Fruit fly (Drosophila melanogaster) whole organism, embryonic: ENCODE results near the gene Tomosyn.
A peak's percentile ranks its signal among the peaks of the same experiment; 100 is the strongest.

Experiments
- Atf3 ChIP-seq: fragments of 200-800 bp; sonication (Bioruptor generic); optimal IDR thresholded peaks from 3 replicates; lab custom pipeline; 2016; ENCODE audit warnings: missing biosample characterization, missing genetic modification characterization
- Awh ChIP-seq: fragments of 200-800 bp; sonication (Bioruptor generic); IDR thresholded peaks from 2 replicates; pipeline ENCODE4, ENCODE4 v1.3.6; 2022; ENCODE audit warnings: missing biosample characterization, missing genetic modification characterization
- Bgb ChIP-seq: fragments of 200-800 bp; sonication (Bioruptor generic); IDR thresholded peaks from 2 replicates; pipeline ENCODE4 v1.3.6; 2022; ENCODE audit warnings: missing biosample characterization, missing genetic modification characterization; ENCODE audit not compliant: partially characterized antibody
- Bteb2 ChIP-seq: fragments of 200-800 bp; sonication (Bioruptor generic); optimal IDR thresholded peaks from 2 replicates; lab custom pipeline; 2016; ENCODE audit warnings: missing biosample characterization, missing genetic modification characterization
- C15 ChIP-seq: fragments of 200-800 bp; sonication (Bioruptor generic); IDR thresholded peaks from 3 replicates; pipeline ENCODE4 v1.3.6; 2022; ENCODE audit warnings: missing biosample characterization, missing genetic modification characterization
- CG11696 ChIP-seq: fragments of 200-800 bp; sonication (Bioruptor generic); IDR thresholded peaks from 2 replicates; pipeline ENCODE4 v1.3.6; 2022; ENCODE audit warnings: missing biosample characterization, missing genetic modification characterization
- CG12071 ChIP-seq: fragments of 200-800 bp; sonication (Bioruptor generic); optimal IDR thresholded peaks from 3 replicates; lab custom pipeline; 2018; ENCODE audit warnings: missing biosample characterization, mild to moderate bottlenecking, missing genetic modification characterization
- CG12391 ChIP-seq: fragments of 200-800 bp; sonication (Bioruptor generic); optimal IDR thresholded peaks from 3 replicates; lab custom pipeline; 2018; ENCODE audit warnings: missing biosample characterization, mild to moderate bottlenecking, missing genetic modification characterization, moderate library complexity
- CG14860 ChIP-seq: fragments of 200-800 bp; sonication (Bioruptor generic); IDR thresholded peaks from 3 replicates; pipeline ENCODE4 v1.3.6; 2022; ENCODE audit warnings: missing biosample characterization, missing genetic modification characterization; ENCODE audit not compliant: partially characterized antibody
- CG1529 ChIP-seq: fragments of 200-800 bp; sonication (Bioruptor generic); optimal IDR thresholded peaks from 3 replicates; lab custom pipeline; 2018; ENCODE audit warnings: missing biosample characterization, missing genetic modification characterization
- CG2712 ChIP-seq: fragments of 200-800 bp; optimal IDR thresholded peaks from 3 replicates; lab custom pipeline; 2019; ENCODE audit warnings: missing biosample characterization, mild to moderate bottlenecking, missing genetic modification characterization, moderate library complexity
- CG30020 ChIP-seq: fragments of 200-800 bp; optimal IDR thresholded peaks from 2 replicates; lab custom pipeline; 2019; ENCODE audit warnings: missing biosample characterization, mild to moderate bottlenecking, missing genetic modification characterization, moderate library complexity
- CG31388 ChIP-seq: fragments of 200-800 bp; sonication (Bioruptor generic); optimal IDR thresholded peaks from 2 replicates; lab custom pipeline; 2016; ENCODE audit warnings: missing biosample characterization, missing genetic modification characterization
- CG4617 ChIP-seq: fragments of 200-800 bp; sonication (Bioruptor generic); optimal IDR thresholded peaks from 3 replicates; lab custom pipeline; 2016; ENCODE audit warnings: missing biosample characterization, missing genetic modification characterization, borderline replicate concordance
- CG4854 ChIP-seq: fragments of 200-800 bp; sonication (Bioruptor generic); optimal IDR thresholded peaks from 2 replicates; lab custom pipeline; 2016; ENCODE audit warnings: missing biosample characterization, missing genetic modification characterization, inconsistent platforms
- CG6254 ChIP-seq: fragments of 200-800 bp; sonication (Bioruptor generic); optimal IDR thresholded peaks from 3 replicates; lab custom pipeline; 2017; ENCODE audit warnings: mild to moderate bottlenecking, missing biosample characterization, missing genetic modification reagents, missing genetic modification characterization
- CG7839 ChIP-seq: fragments of 200-800 bp; sonication (Bioruptor generic); optimal IDR thresholded peaks from 3 replicates; lab custom pipeline; 2018; ENCODE audit warnings: missing biosample characterization, mild to moderate bottlenecking, missing genetic modification characterization, moderate library complexity
- CG8290 ChIP-seq, 3 experiments: fragments of 200-800 bp; sonication (Bioruptor generic); optimal IDR thresholded peaks; 2 replicates each; lab custom pipeline; 2016 to 2019; ENCODE audit warnings: missing biosample characterization in 3 of 3, missing genetic modification characterization in 3 of 3, mild to moderate bottlenecking in 2 of 3, moderate library complexity in 1 of 3
- CG8478 ChIP-seq: fragments of >200 bp; optimal IDR thresholded peaks from 2 replicates; lab custom pipeline; 2018
- CG9437 ChIP-seq: fragments of 200-800 bp; sonication (Bioruptor generic); optimal IDR thresholded peaks from 2 replicates; lab custom pipeline; 2018; ENCODE audit warnings: missing biosample characterization, mild to moderate bottlenecking, missing genetic modification characterization
- CG9609 ChIP-seq: fragments of 200-800 bp; sonication (Bioruptor generic); optimal IDR thresholded peaks from 3 replicates; lab custom pipeline; 2016; ENCODE audit warnings: missing biosample characterization, missing genetic modification characterization
- CG9817 ChIP-seq: fragments of 200-800 bp; sonication (Bioruptor generic); optimal IDR thresholded peaks from 2 replicates; lab custom pipeline; 2018; ENCODE audit warnings: missing biosample characterization, mild to moderate bottlenecking, missing genetic modification characterization, moderate library complexity
- Doc3 ChIP-seq: fragments of 200-800 bp; sonication (Bioruptor generic); IDR thresholded peaks from 3 replicates; pipeline ENCODE4 v1.3.6; 2022; ENCODE audit warnings: missing biosample characterization, missing genetic modification characterization; ENCODE audit not compliant: partially characterized antibody
- Drgx ChIP-seq: fragments of 200-800 bp; sonication (Bioruptor generic); IDR thresholded peaks from 2 replicates; pipeline ENCODE4 v1.3.6; 2022; ENCODE audit warnings: missing biosample characterization, missing genetic modification characterization
- H15 ChIP-seq: fragments of 200-800 bp; sonication (Bioruptor generic); IDR thresholded peaks from 3 replicates; pipeline ENCODE4 v1.3.6; 2022; ENCODE audit warnings: missing biosample characterization, missing genetic modification characterization
- Hmx ChIP-seq: fragments of 200-800 bp; sonication (Bioruptor generic); optimal IDR thresholded peaks from 2 replicates; lab custom pipeline; 2016; ENCODE audit warnings: missing biosample characterization, missing genetic modification characterization
- Hr3 ChIP-seq: fragments of 200-800 bp; sonication (Bioruptor generic); optimal IDR thresholded peaks from 3 replicates; lab custom pipeline; 2016; ENCODE audit warnings: missing biosample characterization, missing genetic modification characterization
- Hr51 ChIP-seq, 2 experiments: fragments of 200-800 bp; sonication (Bioruptor generic); optimal IDR thresholded peaks; 2 replicates in 1 of 2; 3 replicates in 1 of 2; lab custom pipeline; 2016 to 2018; ENCODE audit warnings: missing biosample characterization in 2 of 2, missing genetic modification characterization in 2 of 2, mild to moderate bottlenecking in 1 of 2, moderate library complexity in 1 of 2
- Scr ChIP-seq: fragments of 200-800 bp; sonication (Bioruptor generic); IDR thresholded peaks from 2 replicates; pipeline ENCODE4 v1.3.6; 2022; ENCODE audit warnings: missing biosample characterization, missing genetic modification characterization; ENCODE audit not compliant: partially characterized antibody
- TFAM ChIP-seq: fragments of 200-800 bp; sonication (Bioruptor generic); optimal IDR thresholded peaks from 2 replicates; lab custom pipeline; 2017; ENCODE audit warnings: missing biosample characterization, missing genetic modification characterization, inconsistent platforms
- az2 ChIP-seq: fragments of 200-800 bp; sonication (Bioruptor generic); optimal IDR thresholded peaks from 3 replicates; lab custom pipeline; 2016; ENCODE audit warnings: missing biosample characterization, missing genetic modification characterization
- bbx ChIP-seq: fragments of 200-800 bp; sonication (Bioruptor generic); IDR thresholded peaks from 2 replicates; pipeline ENCODE4 v1.3.6; 2022; ENCODE audit warnings: missing biosample characterization, missing genetic modification characterization; ENCODE audit not compliant: partially characterized antibody
- ci ChIP-seq: fragments of 200-800 bp; sonication (Bioruptor generic); IDR thresholded peaks from 3 replicates; pipeline ENCODE4 v1.3.6; 2022; ENCODE audit warnings: missing biosample characterization, missing genetic modification characterization
- disco-r ChIP-seq: fragments of 200-800 bp; sonication (Bioruptor generic); optimal IDR thresholded peaks from 2 replicates; lab custom pipeline; 2016; ENCODE audit warnings: missing biosample characterization, missing genetic modification characterization
- dysf ChIP-seq: fragments of 200-800 bp; sonication (Bioruptor generic); IDR thresholded peaks from 3 replicates; pipeline ENCODE4 v1.3.6; 2022; ENCODE audit warnings: missing biosample characterization, missing genetic modification characterization
- esg ChIP-seq: fragments of 200-800 bp; sonication (Bioruptor generic); conservative IDR thresholded peaks from 2 replicates; pipeline ENCODE4 v1.3.6; 2022; ENCODE audit warnings: missing biosample characterization, missing genetic modification characterization
- fd3F ChIP-seq: fragments of 200-800 bp; sonication (Bioruptor generic); optimal IDR thresholded peaks from 2 replicates; lab custom pipeline; 2018; ENCODE audit warnings: missing biosample characterization, mild to moderate bottlenecking, missing genetic modification characterization, moderate library complexity
- ftz-f1 ChIP-seq: fragments of 200-800 bp; sonication (Bioruptor generic); optimal IDR thresholded peaks from 2 replicates; lab custom pipeline; 2016; ENCODE audit warnings: missing biosample characterization, missing genetic modification characterization
- fu2 ChIP-seq: fragments of 200-800 bp; sonication (Bioruptor generic); optimal IDR thresholded peaks from 2 replicates; lab custom pipeline; 2016; ENCODE audit warnings: missing biosample characterization, missing genetic modification characterization
- klu ChIP-seq: fragments of 200-800 bp; sonication (Bioruptor generic); IDR thresholded peaks from 2 replicates; pipeline ENCODE4 v1.3.6; 2022; ENCODE audit warnings: missing biosample characterization, missing genetic modification characterization
- lilli ChIP-seq: fragments of 200-800 bp; sonication (Bioruptor generic); optimal IDR thresholded peaks from 3 replicates; lab custom pipeline; 2016; ENCODE audit warnings: missing biosample characterization, missing genetic modification characterization
- mirr ChIP-seq: fragments of 200-800 bp; sonication (Bioruptor generic); optimal IDR thresholded peaks from 3 replicates; lab custom pipeline; 2018; ENCODE audit warnings: missing biosample characterization, mild to moderate bottlenecking, missing genetic modification characterization
- nerfin-2 ChIP-seq: fragments of 200-800 bp; sonication (Bioruptor generic); IDR thresholded peaks from 2 replicates; pipeline ENCODE4 v1.3.6; 2022; ENCODE audit warnings: missing biosample characterization, missing genetic modification characterization; ENCODE audit not compliant: partially characterized antibody
- org-1 ChIP-seq: fragments of 200-800 bp; sonication (Bioruptor generic); optimal IDR thresholded peaks from 2 replicates; lab custom pipeline; 2017; ENCODE audit warnings: missing biosample characterization, missing genetic modification characterization
- pum ChIP-seq: fragments of 200-800 bp; sonication (Bioruptor generic); optimal IDR thresholded peaks from 2 replicates; lab custom pipeline; 2016; ENCODE audit warnings: missing biosample characterization, missing genetic modification characterization
- rib ChIP-seq: fragments of 200-800 bp; sonication (Bioruptor generic); IDR thresholded peaks from 2 replicates; pipeline ENCODE4 v1.3.6; 2022; ENCODE audit warnings: missing biosample characterization, missing genetic modification characterization
- so ChIP-seq: fragments of 200-800 bp; sonication (Bioruptor generic); IDR thresholded peaks from 3 replicates; pipeline ENCODE4 v1.3.6; 2022; ENCODE audit warnings: missing biosample characterization, missing genetic modification characterization
- stwl ChIP-seq: fragments of 200-800 bp; sonication (Bioruptor generic); optimal IDR thresholded peaks from 3 replicates; lab custom pipeline; 2018; ENCODE audit warnings: missing biosample characterization, mild to moderate bottlenecking, missing genetic modification characterization, moderate library complexity
- toy ChIP-seq: fragments of 200-800 bp; sonication (Bioruptor generic); IDR thresholded peaks from 2 replicates; pipeline ENCODE4 v1.3.6; 2022; ENCODE audit warnings: missing biosample characterization, missing genetic modification characterization
- wor ChIP-seq: fragments of 200-800 bp; sonication (Bioruptor generic); IDR thresholded peaks from 2 replicates; pipeline ENCODE4 v1.3.6; 2022; ENCODE audit warnings: missing biosample characterization, missing genetic modification characterization

Tomosyn gene

dm6 chrX:12699095-12699750 lies 67.8 kb downstream of the Tomosyn start (continued):
- TF ChIP-seq Doc3 (GFP tag; lab: Robert Waterston, UW) (no peak), CG31388 (no peak), az2 (peak; percentile 12), Hr3 (GFP tag; lab: Kevin White, UChicago) (peak; percentile 13), CG6254 (GFP tag; lab: Kevin White, UChicago) (no peak), fd3F (no peak), CG9817 (tag; lab: Kevin White, UChicago) (peak; percentile 16), disco-r (GFP tag; lab: Kevin White, UChicago) (no peak), CG8290 (GFP tag; optimal IDR thresholded peaks at IDR 0.05; lab: Kevin White, UChicago) (no peak), CG8290 (tag; optimal IDR thresholded peaks at IDR 0.05; lab: Kevin White, UChicago) (no peak), klu (GFP tag; lab: Robert Waterston, UW) (no peak), rib (GFP tag; lab: Robert Waterston, UW) (no peak), so (GFP tag; lab: Robert Waterston, UW) (no peak), H15 (GFP tag; lab: Robert Waterston, UW) (no peak), stwl (tag; lab: Kevin White, UChicago) (no peak), org-1 (GFP tag; lab: Kevin White, UChicago) (peak; percentile 4), toy (GFP tag; lab: Robert Waterston, UW) (no peak), CG9609 (GFP tag; lab: Kevin White, UChicago) (peak; percentile 19), CG2712 (tag; lab: Kevin White, UChicago) (peak; percentile 60), CG9437 (no peak), Awh (GFP tag; lab: Robert Waterston, UW) (0 out of 2 replicates have a peak, but pooled peaks have one; percentile 27), Bteb2 (GFP tag; lab: Kevin White, UChicago) (no peak), Drgx (GFP tag; lab: Robert Waterston, UW) (no peak; the same call in 1 of the 2 replicates), Hmx (GFP tag; lab: Kevin White, UChicago) (no peak), CG30020 (no peak), mirr (GFP tag; lab: Kevin White, UChicago) (no peak), TFAM (GFP tag; lab: Kevin White, UChicago) (no peak), CG11696 (no peak), esg (GFP tag; lab: Robert Waterston, UW) (peak; percentile 59; the same call in 1 of the 2 replicates), CG4617 (GFP tag; lab: Kevin White, UChicago) (no peak), CG14860 (GFP tag; lab: Robert Waterston, UW) (no peak), lilli (GFP tag; lab: Kevin White, UChicago) (peak; percentile 23), CG12071 (GFP tag; lab: Kevin White, UChicago) (no peak), Scr (no peak), CG12391 (tag; lab: Kevin White, UChicago) (peak; percentile 40), dysf (GFP tag; lab: Robert Waterston, UW) (0 out of 3 replicates have a peak, but pooled peaks have one; percentile 24), nerfin-2 (GFP tag; lab: Robert Waterston, UW) (no peak), bbx (GFP tag; lab: Robert Waterston, UW) (no peak), fu2 (GFP tag; lab: Kevin White, UChicago) (no peak), Bgb (GFP tag; lab: Robert Waterston, UW) (no peak), C15 (0 out of 3 replicates have a peak, but pooled peaks have one; percentile 23), CG7839 (tag; lab: Kevin White, UChicago) (peak; percentile 58), ftz-f1 (GFP tag; lab: Kevin White, UChicago) (no peak), CG8478 (lab: Kevin White, UChicago) (no peak), ci (GFP tag; lab: Robert Waterston, UW) (peak; percentile 79; the same call in 2 of the 3 replicates), Hr51 (GFP tag; optimal IDR thresholded peaks at IDR 0.05; lab: Kevin White, UChicago) (peak in 1 of 2 experiments; percentile 36), pum (GFP tag; lab: Kevin White, UChicago) (peak; percentile 40), CG1529 (GFP tag; lab: Kevin White, UChicago) (no peak), Atf3 (GFP tag; lab: Kevin White, UChicago) (no peak), CG4854 (GFP tag; lab: Kevin White, UChicago) (no peak), wor (GFP tag; lab: Robert Waterston, UW) (no peak)
